Worm (Caenorhabditis elegans): ENCODE results near the gene ZK688.4.

ce11 chrIII:7860885-7861284, 33.9 kb upstream of the ZK688.4 start, which contains the start of gene cuc-1:
- TF ChIP-seq T26A8.4 (GFP tag; IDR thresholded peaks at IDR 0.05), result no peak
- TF ChIP-seq lin-13 (GFP tag; optimal IDR thresholded peaks at IDR 0.05), result no peak
- TF ChIP-seq nhr-102 (tag; optimal IDR thresholded peaks at IDR 0.05), result no peak
- TF ChIP-seq madf-9 (GFP tag; conservative IDR thresholded peaks at IDR 0.05), result no peak
- no peak for TF ChIP-seq dpl-1 (GFP tag; optimal IDR thresholded peaks at IDR 0.05)
- no peak for TF ChIP-seq madf-5 (GFP tag; IDR thresholded peaks at IDR 0.05)
